Worm (Caenorhabditis elegans) whole organism, midembryonic: ENCODE measurements around the gene capg-2.

Source experiments
- T22C8.4 ChIP-seq: fragments of 200-800 bp; sonication (Bioruptor generic); IDR thresholded peaks from 2 replicates; pipeline ENCODE4 v1.3.6; 2022; ENCODE audit warnings: missing genetic modification characterization, missing compliant biosample characterization
- cog-1 ChIP-seq: sonication (generic microtip); optimal IDR thresholded peaks from 2 replicates; lab custom pipeline; 2016; ENCODE audit warnings: missing genetic modification characterization, missing compliant biosample characterization
- flt-1 ChIP-seq: fragments of 200-800 bp; sonication (Bioruptor generic); IDR thresholded peaks from 2 replicates; pipeline ENCODE4 v1.3.6; 2022; ENCODE audit warnings: missing genetic modification characterization, missing compliant biosample characterization
- klf-2 ChIP-seq: fragments of 200-800 bp; sonication (Bioruptor generic); conservative IDR thresholded peaks from 2 replicates; pipeline ENCODE4 v1.3.6; 2022; ENCODE audit warnings: missing genetic modification reagents, missing genetic modification characterization, missing compliant biosample characterization
- med-1 ChIP-seq: sonication (generic microtip); optimal IDR thresholded peaks from 2 replicates; lab custom pipeline; 2017; ENCODE audit warnings: missing genetic modification characterization, mild to moderate bottlenecking, missing compliant biosample characterization, antibody characterized with exemption, missing genetic modification reagents; ENCODE audit not compliant: insufficient read depth
- ref-1 ChIP-seq: fragments of 200-800 bp; sonication (Bioruptor generic); conservative IDR thresholded peaks from 2 replicates; pipeline ENCODE4 v1.3.6; 2022; ENCODE audit warnings: missing genetic modification reagents, missing genetic modification characterization, missing compliant biosample characterization
- tab-1 ChIP-seq: fragments of 200-800 bp; sonication (Bioruptor generic); IDR thresholded peaks from 2 replicates; pipeline ENCODE4 v1.3.6; 2022; ENCODE audit warnings: missing genetic modification characterization, missing compliant biosample characterization
- ztf-23 ChIP-seq: fragments of 200-800 bp; sonication (Bioruptor generic); IDR thresholded peaks from 2 replicates; pipeline ENCODE4 v1.3.6; 2022; ENCODE audit warnings: missing genetic modification reagents, missing genetic modification characterization, missing compliant biosample characterization
- ztf-29 ChIP-seq: fragments of 200-800 bp; sonication (Bioruptor generic); IDR thresholded peaks from 2 replicates; pipeline ENCODE4 v1.3.6; 2022; ENCODE audit warnings: missing genetic modification reagents, missing genetic modification characterization, missing compliant biosample characterization

Gene capg-2

DNA sequence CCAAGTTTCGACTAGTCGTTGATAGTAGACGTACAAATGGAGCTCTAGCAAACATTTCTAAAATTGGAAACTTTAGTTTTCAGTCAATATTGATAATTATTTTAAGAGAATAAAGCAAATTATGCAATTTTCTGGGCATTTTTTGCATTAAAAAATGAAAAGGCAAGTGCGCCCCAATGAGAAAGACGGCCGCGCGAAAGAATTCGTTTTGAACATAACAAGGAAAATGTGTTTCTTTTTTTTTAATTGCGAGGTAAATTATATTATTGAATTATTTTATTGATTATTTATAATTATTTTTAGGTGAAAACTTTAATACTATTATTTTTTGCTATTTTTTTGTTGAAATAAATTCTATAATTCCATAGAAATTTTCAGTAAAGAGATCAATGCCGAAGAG is at the start of gene capg-2, which contains the start of gene tsfm-1:
Gene capg-2 (plus strand): TSS at position 379 of the 400 bp plus-strand sequence.
Gene tsfm-1 (minus strand): TSS at position 57 of the 400 bp plus-strand sequence.
- TF ChIP-seq ztf-29: no peak
- no peak for TF ChIP-seq T22C8.4 (GFP tag; lab: Robert Waterston, UW)
- TF ChIP-seq klf-2 (GFP tag; lab: Robert Waterston, UW): no peak
- no peak for TF ChIP-seq ref-1 (GFP tag; lab: Robert Waterston, UW)

ce11 chrV:12233425-12233824 is 38.2 kb upstream of the capg-2 start:
- TF ChIP-seq T22C8.4 (GFP tag; lab: Robert Waterston, UW) (no peak), med-1 (GFP tag; lab: Kevin White, UChicago) (no peak), ref-1 (GFP tag; lab: Robert Waterston, UW) (no peak), klf-2 (GFP tag; lab: Robert Waterston, UW) (no peak), tab-1 (GFP tag; lab: Robert Waterston, UW) (no peak), flt-1 (GFP tag; lab: Robert Waterston, UW) (no peak), ztf-23 (no peak), cog-1 (tag; lab: Kevin White, UChicago) (no peak), ztf-29 (no peak)

DNA sequence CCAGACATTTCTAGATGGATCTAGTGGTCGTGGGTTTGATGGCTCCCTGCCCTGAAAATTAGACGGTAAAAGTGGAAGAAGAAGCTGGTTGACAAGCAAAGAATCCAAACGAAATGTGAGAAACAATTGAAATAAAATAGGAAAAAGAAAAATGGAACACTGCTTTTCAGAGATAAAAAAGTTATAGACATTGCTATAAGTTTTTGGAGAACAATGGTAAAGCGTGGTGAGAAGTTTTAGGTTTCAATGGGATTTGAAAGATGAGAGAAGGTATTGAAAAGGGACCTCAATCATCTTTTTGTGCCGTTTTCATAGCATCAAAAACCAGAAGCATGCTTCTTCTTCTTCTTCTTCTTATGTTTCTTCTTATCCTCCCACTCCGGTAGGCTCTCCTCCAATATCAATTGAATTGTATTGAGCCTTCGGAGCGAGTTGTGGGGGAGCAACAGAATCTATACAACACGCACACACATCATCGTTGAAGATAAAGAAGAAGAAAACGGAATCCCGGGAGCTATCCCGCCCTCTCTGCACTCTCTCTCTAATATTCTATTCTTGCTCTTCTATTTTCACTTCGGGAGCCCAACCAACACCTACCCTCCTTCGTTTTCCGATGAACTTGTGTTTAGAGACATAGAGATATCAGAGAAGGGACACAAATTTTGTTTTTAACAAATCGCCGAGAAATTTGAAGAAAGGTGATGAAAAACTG is 37.2 kb upstream of the capg-2 start, which contains the start of gene myo-3:
Gene myo-3 (minus strand): TSS at position 51 of the 712 bp plus-strand sequence.
- TF ChIP-seq flt-1 (GFP tag; lab: Robert Waterston, UW) (no peak), tab-1 (GFP tag; lab: Robert Waterston, UW) (no peak), ref-1 (GFP tag; lab: Robert Waterston, UW) (no peak), ztf-23 (no peak), med-1 (GFP tag; lab: Kevin White, UChicago) (no peak), cog-1 (tag; lab: Kevin White, UChicago) (no peak), klf-2 (GFP tag; lab: Robert Waterston, UW) (no peak)

- TF ChIP-seq T22C8.4 (GFP tag; lab: Robert Waterston, UW) (no peak), med-1 (GFP tag; lab: Kevin White, UChicago) (no peak), cog-1 (tag; lab: Kevin White, UChicago) (no peak), ref-1 (GFP tag; lab: Robert Waterston, UW) (no peak), ztf-23 (no peak), klf-2 (GFP tag; lab: Robert Waterston, UW) (no peak), ztf-29 (no peak), flt-1 (GFP tag; lab: Robert Waterston, UW) (no peak), tab-1 (GFP tag; lab: Robert Waterston, UW) (no peak)
These were observed 36.2 kb upstream of the capg-2 start for ce11 chrV:12235502-12235901.

ce11 chrV:12241126-12241525 is 30.5 kb upstream of the capg-2 start, which contains the start of gene ttr-22:
Gene ttr-22 (plus strand): TSS chrV:12241426.
- TF ChIP-seq T22C8.4 (GFP tag; lab: Robert Waterston, UW) (no peak), klf-2 (GFP tag; lab: Robert Waterston, UW) (no peak), flt-1 (GFP tag; lab: Robert Waterston, UW) (no peak), med-1 (GFP tag; lab: Kevin White, UChicago) (no peak), cog-1 (tag; lab: Kevin White, UChicago) (no peak), tab-1 (GFP tag; lab: Robert Waterston, UW) (no peak), ztf-23 (no peak), ref-1 (GFP tag; lab: Robert Waterston, UW) (no peak), ztf-29 (no peak)

ce11 chrV:12244980-12245742 is 26.5 kb upstream of the capg-2 start, which contains the start of the genes T04H1.13, slfl-5 and rad-50:
Gene T04H1.13 (minus strand): TSS chrV:12245030.
Gene slfl-5 (minus strand): TSS chrV:12245044.
Gene rad-50 (plus strand): TSS chrV:12245646.
- TF ChIP-seq flt-1 (GFP tag; lab: Robert Waterston, UW) (no peak), cog-1 (tag; lab: Kevin White, UChicago) (no peak), tab-1 (GFP tag; lab: Robert Waterston, UW) (no peak), ref-1 (GFP tag; lab: Robert Waterston, UW) (no peak)

DNA sequence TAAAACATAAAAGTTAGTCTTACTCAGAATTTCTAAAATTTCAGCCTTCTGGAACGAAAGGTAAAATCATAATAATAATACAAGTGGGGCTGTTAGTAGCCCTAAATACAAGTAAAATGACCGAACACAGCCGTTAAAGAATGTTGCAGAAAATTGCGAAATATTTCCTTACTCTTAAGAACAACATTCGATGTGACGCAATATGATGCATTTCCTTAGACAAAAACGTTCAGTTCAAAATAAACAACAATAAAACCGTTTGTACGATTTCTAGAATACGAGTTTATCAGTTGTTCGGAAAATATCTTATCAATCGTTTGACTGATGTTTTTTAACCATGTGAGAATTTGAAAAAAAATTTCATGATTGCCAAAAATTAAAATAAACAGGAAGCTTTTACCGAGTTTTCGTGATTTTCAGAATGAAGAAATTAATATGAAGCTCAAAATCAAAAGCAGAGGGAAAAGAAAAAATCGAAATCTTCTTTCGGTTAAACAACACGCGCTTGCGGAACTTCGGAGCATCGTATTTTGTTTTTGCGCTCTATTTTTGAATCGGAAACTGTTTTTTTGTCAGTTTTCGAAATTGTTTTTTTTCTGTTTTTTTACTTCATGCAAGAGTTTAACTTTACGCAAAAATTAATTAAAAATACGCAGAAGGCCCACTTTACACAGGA is 25.8 kb upstream of the capg-2 start:
- TF ChIP-seq ref-1 (GFP tag; lab: Robert Waterston, UW) (no peak), tab-1 (GFP tag; lab: Robert Waterston, UW) (no peak), ztf-23 (no peak)

DNA sequence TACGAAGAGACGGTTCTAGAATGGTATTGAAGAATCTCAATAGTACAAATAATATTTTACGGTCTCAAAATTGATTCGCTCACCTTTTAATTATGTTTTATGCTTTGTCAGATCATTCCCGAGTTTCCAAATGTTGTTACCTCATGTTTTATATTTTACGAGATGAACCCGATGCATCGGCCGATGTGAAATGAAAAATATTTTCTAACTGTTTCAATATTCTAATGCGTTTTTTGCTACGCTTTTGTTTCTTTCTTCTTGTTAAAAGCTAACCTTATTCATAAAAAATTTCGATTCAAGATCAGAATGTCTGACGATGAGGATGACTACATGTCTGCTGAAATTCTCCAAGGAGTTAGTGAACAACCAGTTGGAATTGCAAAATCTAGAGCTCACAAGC is 20.6 kb upstream of the capg-2 start, which contains the start of gene T04H1.5:
Gene T04H1.5 (plus strand): TSS at position 301 of the 400 bp plus-strand sequence.
- TF ChIP-seq med-1 (GFP tag; lab: Kevin White, UChicago) (no peak), cog-1 (tag; lab: Kevin White, UChicago) (no peak), klf-2 (GFP tag; lab: Robert Waterston, UW) (no peak), ztf-23 (no peak), tab-1 (GFP tag; lab: Robert Waterston, UW) (no peak), T22C8.4 (GFP tag; lab: Robert Waterston, UW) (no peak), ztf-29 (no peak), ref-1 (GFP tag; lab: Robert Waterston, UW) (no peak), flt-1 (GFP tag; lab: Robert Waterston, UW) (no peak)
